Fruit fly (Drosophila melanogaster): ENCODE data around the gene prd.

- no peak for TF ChIP-seq Dll (optimal IDR thresholded peaks at IDR 0.05)
- TF ChIP-seq EcR (GFP tag; optimal IDR thresholded peaks at IDR 0.05) = no peak
- TF ChIP-seq pan (optimal IDR thresholded peaks at IDR 0.05) = no peak
- TF ChIP-seq usp (GFP tag; optimal IDR thresholded peaks at IDR 0.05) = no peak
Observed at dm6 chr2L:12040510-12040909, 45.1 kb downstream of the prd start, which contains the start of gene CG6766.
